Comparison of ENCODE assay signal across 1 fruit fly cellular context in the genomic region with DNA sequence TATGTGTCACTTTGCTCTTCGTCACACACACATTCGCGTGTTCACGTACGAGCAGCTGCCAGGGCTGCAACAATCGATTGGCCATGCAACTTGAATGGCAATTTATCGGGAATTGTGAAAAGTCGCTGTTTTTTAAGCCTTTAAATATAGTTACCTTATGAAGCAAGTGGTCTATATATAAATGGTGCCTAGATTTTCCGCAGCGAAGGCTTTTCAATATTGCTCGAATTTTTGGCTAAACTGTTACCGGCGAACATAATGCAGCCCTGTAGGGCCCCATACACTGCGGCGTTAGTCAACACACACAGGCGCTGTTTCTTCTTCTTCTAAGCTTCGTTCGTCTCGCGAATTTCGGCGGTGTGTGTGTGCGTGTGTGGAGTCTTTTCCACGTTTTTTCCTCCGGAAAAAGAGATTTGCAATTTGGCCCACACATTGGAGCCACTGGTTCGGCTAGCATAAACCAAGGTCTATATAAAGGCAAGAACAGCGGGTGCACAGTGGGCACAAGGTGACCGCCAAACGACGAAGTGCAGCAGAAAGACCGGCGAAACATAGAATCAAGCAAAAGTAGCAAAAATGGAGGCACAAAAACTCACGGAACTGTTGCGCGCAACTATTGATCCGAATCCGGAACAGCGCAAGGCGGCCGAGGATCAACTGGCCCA.
TF ChIP-seq lines count a peak whose summit lies in the region.

A gene (minus strand): TSS at position 39 of the 665 bp plus-strand sequence.
A gene (plus strand): TSS at position 316 of the 665 bp plus-strand sequence.

TF ChIP-seq in whole organism, embryonic, 481 proteins besides CTCF, POLR2A, EP300 and RAD21 (continued from another document and continues in another):
- TF ChIP-seq Lim3 (GFP tag; IDR thresholded peaks at IDR 0.05; lab: Robert Waterston, UW): no peak; the same call in 1 of the 2 replicates
- peak; percentile 58 for TF ChIP-seq CG31388 (GFP tag; optimal IDR thresholded peaks at IDR 0.05; lab: Kevin White, UChicago)
- TF ChIP-seq CG10565 (GFP tag; optimal IDR thresholded peaks at IDR 0.05; lab: Kevin White, UChicago): peak; percentile 58
- TF ChIP-seq ap (GFP tag; IDR thresholded peaks at IDR 0.05; lab: Robert Waterston, UW): peak; percentile 11; the same call in 1 of the 2 replicates
- peak; percentile 60 for TF ChIP-seq CG7987 (GFP tag; optimal IDR thresholded peaks at IDR 0.05; lab: Kevin White, UChicago)
- TF ChIP-seq CG8281 (tag; optimal IDR thresholded peaks at IDR 0.05; lab: Kevin White, UChicago): peak; percentile 37
- TF ChIP-seq Xbp1 (GFP tag; optimal IDR thresholded peaks at IDR 0.05; lab: Kevin White, UChicago): peak; percentile 89
- peak; percentile 86 for TF ChIP-seq Hsf (GFP tag; optimal IDR thresholded peaks at IDR 0.05; lab: Kevin White, UChicago)
- TF ChIP-seq Sry-β (GFP tag; optimal IDR thresholded peaks at IDR 0.05; lab: Kevin White, UChicago): peak; percentile 8
- no peak for TF ChIP-seq nerfin-2 (GFP tag; IDR thresholded peaks at IDR 0.05; lab: Robert Waterston, UW; ENCODE audit: partially characterized antibody)
- TF ChIP-seq CG4282 (GFP tag; optimal IDR thresholded peaks at IDR 0.05; lab: Kevin White, UChicago): peak; percentile 77
- TF ChIP-seq Kr (GFP tag; optimal IDR thresholded peaks at IDR 0.05; lab: Kevin White, UChicago): no peak
- TF ChIP-seq ac (GFP tag; optimal IDR thresholded peaks at IDR 0.05; lab: Kevin White, UChicago): peak; percentile 13
- TF ChIP-seq fd3F (GFP tag; optimal IDR thresholded peaks at IDR 0.05; lab: Kevin White, UChicago): peak; percentile 35
- peak; percentile 58 for TF ChIP-seq Dp (GFP tag; optimal IDR thresholded peaks at IDR 0.05; lab: Kevin White, UChicago)
- TF ChIP-seq Dref (GFP tag; IDR thresholded peaks at IDR 0.05; lab: Robert Waterston, UW): peak; percentile 65
- TF ChIP-seq CG16863 (GFP tag; optimal IDR thresholded peaks at IDR 0.05; lab: Kevin White, UChicago): peak; percentile 85
- TF ChIP-seq fd64A (GFP tag; optimal IDR thresholded peaks at IDR 0.05; lab: Kevin White, UChicago): no peak
- peak; percentile 46 for TF ChIP-seq CG3838 (GFP tag; optimal IDR thresholded peaks at IDR 0.05; lab: Kevin White, UChicago)
- TF ChIP-seq tap (tag; optimal IDR thresholded peaks at IDR 0.05; lab: Kevin White, UChicago): no peak
- TF ChIP-seq Eip74EF (GFP tag; optimal IDR thresholded peaks at IDR 0.05; lab: Kevin White, UChicago): peak in 1 of 2 experiments; percentile 15
- TF ChIP-seq zf30C (GFP tag; optimal IDR thresholded peaks at IDR 0.05; lab: Kevin White, UChicago): no peak
- TF ChIP-seq ssp (GFP tag; IDR thresholded peaks at IDR 0.05; lab: Robert Waterston, UW): peak; percentile 71
- TF ChIP-seq CG30431 (GFP tag; optimal IDR thresholded peaks at IDR 0.05; lab: Kevin White, UChicago): peak; percentile 38
- 0 out of 2 replicates have a peak, but pooled peaks have one; percentile 49 for TF ChIP-seq amos (GFP tag; IDR thresholded peaks at IDR 0.05; lab: Robert Waterston, UW; ENCODE audit: partially characterized antibody)
- TF ChIP-seq sim (GFP tag; IDR thresholded peaks at IDR 0.05; lab: Robert Waterston, UW): 0 out of 2 replicates have a peak, but pooled peaks have one; percentile 33
- peak; percentile 49 for TF ChIP-seq Scr (GFP tag; IDR thresholded peaks at IDR 0.05; lab: Robert Waterston, UW; ENCODE audit: partially characterized antibody)
- TF ChIP-seq CG12071 (GFP tag; optimal IDR thresholded peaks at IDR 0.05; lab: Kevin White, UChicago): no peak
- TF ChIP-seq ems (GFP tag; optimal IDR thresholded peaks at IDR 0.05; lab: Kevin White, UChicago): peak; percentile 76
- TF ChIP-seq CG5180 (GFP tag; optimal IDR thresholded peaks at IDR 0.05; lab: Kevin White, UChicago): no peak
- TF ChIP-seq bcd (GFP tag; optimal IDR thresholded peaks at IDR 0.05; lab: Kevin White, UChicago): peak; percentile 87
- TF ChIP-seq CG2129 (GFP tag; IDR thresholded peaks at IDR 0.05; lab: Robert Waterston, UW; ENCODE audit: partially characterized antibody): no peak
- TF ChIP-seq Bdp1 (GFP tag; optimal IDR thresholded peaks at IDR 0.05; lab: Kevin White, UChicago): peak; percentile 79
- peak; percentile 40 for TF ChIP-seq cato (GFP tag; optimal IDR thresholded peaks at IDR 0.05; lab: Kevin White, UChicago; ENCODE audit: borderline replicate concordance)
- TF ChIP-seq CG9797 (GFP tag; optimal IDR thresholded peaks at IDR 0.05; lab: Kevin White, UChicago): peak; percentile 59
- no peak for TF ChIP-seq CG14965 (GFP tag; optimal IDR thresholded peaks at IDR 0.05; lab: Kevin White, UChicago; ENCODE audit: borderline replicate concordance)
- TF ChIP-seq CG7745 (tag; optimal IDR thresholded peaks at IDR 0.05; lab: Kevin White, UChicago): no peak
- no peak for TF ChIP-seq CG15479 (GFP tag; optimal IDR thresholded peaks at IDR 0.05; lab: Kevin White, UChicago)
- TF ChIP-seq Poxn (GFP tag; IDR thresholded peaks at IDR 0.05; lab: Robert Waterston, UW): no peak
- peak; percentile 86 for TF ChIP-seq Ptx1 (GFP tag; IDR thresholded peaks at IDR 0.05; lab: Robert Waterston, UW)
- TF ChIP-seq CG6689 (GFP tag; IDR thresholded peaks at IDR 0.05; lab: Robert Waterston, UW): peak; percentile 56
- TF ChIP-seq CG30403 (GFP tag; optimal IDR thresholded peaks at IDR 0.05; lab: Kevin White, UChicago): peak; percentile 90
- TF ChIP-seq CG15514 (GFP tag; optimal IDR thresholded peaks at IDR 0.05; lab: Kevin White, UChicago): peak; percentile 89
- TF ChIP-seq H15 (GFP tag; IDR thresholded peaks at IDR 0.05; lab: Robert Waterston, UW): peak; percentile 74; the same call in 2 of the 3 replicates
- peak; percentile 35; the same call in 2 of the 3 replicates for TF ChIP-seq Doc3 (GFP tag; IDR thresholded peaks at IDR 0.05; lab: Robert Waterston, UW; ENCODE audit: partially characterized antibody)
- peak; percentile 61 for TF ChIP-seq cwo (GFP tag; optimal IDR thresholded peaks at IDR 0.05; lab: Kevin White, UChicago)
- peak; percentile 29 for TF ChIP-seq D19B (GFP tag; optimal IDR thresholded peaks at IDR 0.05; lab: Kevin White, UChicago)
- no peak for TF ChIP-seq seq (GFP tag; IDR thresholded peaks at IDR 0.05; lab: Robert Waterston, UW)
- TF ChIP-seq dysf (GFP tag; IDR thresholded peaks at IDR 0.05; lab: Robert Waterston, UW): peak; percentile 76
- peak; percentile 25; the same call in 1 of the 2 replicates for TF ChIP-seq CG14014 (GFP tag; IDR thresholded peaks at IDR 0.05; lab: Robert Waterston, UW)
- peak; percentile 96 for TF ChIP-seq pzg (GFP tag; optimal IDR thresholded peaks at IDR 0.05; lab: Kevin White, UChicago)
- TF ChIP-seq pb (GFP tag; optimal IDR thresholded peaks at IDR 0.05; lab: Kevin White, UChicago): peak; percentile 80
- TF ChIP-seq Mad (GFP tag; optimal IDR thresholded peaks at IDR 0.05; lab: Kevin White, UChicago): peak; percentile 88
- TF ChIP-seq Dip3 (GFP tag; optimal IDR thresholded peaks at IDR 0.05; lab: Kevin White, UChicago): peak; percentile 92
- no peak for TF ChIP-seq CG15269 (tag; optimal IDR thresholded peaks at IDR 0.05; lab: Kevin White, UChicago)
- peak; percentile 88 for TF ChIP-seq CG9609 (GFP tag; optimal IDR thresholded peaks at IDR 0.05; lab: Kevin White, UChicago)
- peak; percentile 93 for TF ChIP-seq CG12659 (GFP tag; optimal IDR thresholded peaks at IDR 0.05; lab: Kevin White, UChicago)
- no peak for TF ChIP-seq bbx (GFP tag; IDR thresholded peaks at IDR 0.05; lab: Robert Waterston, UW; ENCODE audit: partially characterized antibody)
- no peak for TF ChIP-seq Awh (GFP tag; IDR thresholded peaks at IDR 0.05; lab: Robert Waterston, UW)
- peak; percentile 73 for TF ChIP-seq CG11093 (GFP tag; IDR thresholded peaks at IDR 0.05; lab: Robert Waterston, UW)
- peak; percentile 68 for TF ChIP-seq CG15696 (tag; optimal IDR thresholded peaks at IDR 0.05; lab: Kevin White, UChicago)
- peak; percentile 83 for TF ChIP-seq CG17829 (tag; optimal IDR thresholded peaks at IDR 0.05; lab: Kevin White, UChicago)
- TF ChIP-seq sisA (GFP tag; IDR thresholded peaks at IDR 0.05; lab: Robert Waterston, UW): peak; percentile 84
- TF ChIP-seq wek (GFP tag; optimal IDR thresholded peaks at IDR 0.05; lab: Kevin White, UChicago): no peak
- TF ChIP-seq CG9215 (GFP tag; IDR thresholded peaks at IDR 0.05; lab: Robert Waterston, UW): peak; percentile 83
- peak; percentile 43; the same call in 1 of the 2 replicates for TF ChIP-seq chm (GFP tag; IDR thresholded peaks at IDR 0.05; lab: Robert Waterston, UW)
- TF ChIP-seq CG32532 (GFP tag; IDR thresholded peaks at IDR 0.05; lab: Robert Waterston, UW): peak; percentile 81
- TF ChIP-seq Lhr (GFP tag; optimal IDR thresholded peaks at IDR 0.05; lab: Kevin White, UChicago): peak; percentile 66
- peak; percentile 97 for TF ChIP-seq CG13894 (tag; optimal IDR thresholded peaks at IDR 0.05; lab: Kevin White, UChicago)
- TF ChIP-seq fd102C (GFP tag; optimal IDR thresholded peaks at IDR 0.05; lab: Kevin White, UChicago): peak; percentile 5
- TF ChIP-seq CG1832 (GFP tag; optimal IDR thresholded peaks at IDR 0.05; lab: Kevin White, UChicago): no peak
- peak; percentile 63 for TF ChIP-seq dmrt11E (tag; optimal IDR thresholded peaks at IDR 0.05; lab: Kevin White, UChicago)
- TF ChIP-seq Atf6 (GFP tag; IDR thresholded peaks at IDR 0.05; lab: Robert Waterston, UW): peak; percentile 67
- TF ChIP-seq unc-4 (GFP tag; IDR thresholded peaks at IDR 0.05; lab: Robert Waterston, UW; ENCODE audit: partially characterized antibody): peak; percentile 42
- peak; percentile 80 for TF ChIP-seq caup (GFP tag; optimal IDR thresholded peaks at IDR 0.05; lab: Kevin White, UChicago; ENCODE audit: severe bottlenecking)
- TF ChIP-seq nmo (GFP tag; optimal IDR thresholded peaks at IDR 0.05; lab: Kevin White, UChicago): peak; percentile 90
- no peak for TF ChIP-seq CG8359 (GFP tag; optimal IDR thresholded peaks at IDR 0.05; lab: Kevin White, UChicago; ENCODE audit: borderline replicate concordance)
- no peak for TF ChIP-seq z (GFP tag; IDR thresholded peaks at IDR 0.05; lab: Robert Waterston, UW)
- TF ChIP-seq CG11085 (GFP tag; IDR thresholded peaks at IDR 0.05; lab: Robert Waterston, UW): peak; percentile 76
- peak; percentile 97 for TF ChIP-seq CG2116 (GFP tag; optimal IDR thresholded peaks at IDR 0.05; lab: Kevin White, UChicago)
- TF ChIP-seq Nf-YC (tag; optimal IDR thresholded peaks at IDR 0.05; lab: Kevin White, UChicago): peak; percentile 81
- TF ChIP-seq Lpt (GFP tag; optimal IDR thresholded peaks at IDR 0.05; lab: Kevin White, UChicago): no peak
- peak; percentile 55 for TF ChIP-seq CG7556 (GFP tag; optimal IDR thresholded peaks at IDR 0.05; lab: Kevin White, UChicago)
- peak; percentile 78 for TF ChIP-seq CG5245 (GFP tag; optimal IDR thresholded peaks at IDR 0.05; lab: Kevin White, UChicago)
- TF ChIP-seq gce (GFP tag; IDR thresholded peaks at IDR 0.05; lab: Robert Waterston, UW): 0 out of 3 replicates have a peak, but pooled peaks have one; percentile 17
- TF ChIP-seq nau (GFP tag; optimal IDR thresholded peaks at IDR 0.05; lab: Kevin White, UChicago): no peak
- TF ChIP-seq Adf1 (GFP tag; IDR thresholded peaks at IDR 0.05; lab: Robert Waterston, UW): peak; percentile 48
- TF ChIP-seq Gsc (GFP tag; IDR thresholded peaks at IDR 0.05; lab: Robert Waterston, UW): no peak
- peak; percentile 1 for TF ChIP-seq CG15073 (GFP tag; optimal IDR thresholded peaks at IDR 0.05; lab: Kevin White, UChicago)
- TF ChIP-seq pum (GFP tag; optimal IDR thresholded peaks at IDR 0.05; lab: Kevin White, UChicago): peak; percentile 91
- peak; percentile 86 for TF ChIP-seq maf-S (GFP tag; optimal IDR thresholded peaks at IDR 0.05; lab: Kevin White, UChicago)
- TF ChIP-seq pnt (GFP tag; optimal IDR thresholded peaks at IDR 0.05; lab: Kevin White, UChicago): peak; percentile 84
- TF ChIP-seq phol (tag; optimal IDR thresholded peaks at IDR 0.05; lab: Kevin White, UChicago): peak; percentile 88
- TF ChIP-seq Drgx (GFP tag; IDR thresholded peaks at IDR 0.05; lab: Robert Waterston, UW): no peak; the same call in 1 of the 2 replicates
- TF ChIP-seq CG17361 (GFP tag; IDR thresholded peaks at IDR 0.05; lab: Robert Waterston, UW): peak; percentile 74
- peak; percentile 83 for TF ChIP-seq CG4328 (GFP tag; optimal IDR thresholded peaks at IDR 0.05; lab: Kevin White, UChicago)
- peak; percentile 90 for TF ChIP-seq Side (GFP tag; optimal IDR thresholded peaks at IDR 0.05; lab: Kevin White, UChicago)
- peak; percentile 89 for TF ChIP-seq hkb (optimal IDR thresholded peaks at IDR 0.05; lab: Kevin White, UChicago)
- peak; percentile 60; the same call in 1 of the 2 replicates for TF ChIP-seq hkb (GFP tag; IDR thresholded peaks at IDR 0.05; lab: Robert Waterston, UW)
- peak; percentile 47 for TF ChIP-seq CG17328 (GFP tag; IDR thresholded peaks at IDR 0.05; lab: Robert Waterston, UW)
- TF ChIP-seq CG8765 (GFP tag; IDR thresholded peaks at IDR 0.05; lab: Robert Waterston, UW): peak; percentile 47; the same call in 1 of the 2 replicates
- TF ChIP-seq CG3995 (GFP tag; optimal IDR thresholded peaks at IDR 0.05; lab: Kevin White, UChicago): peak; percentile 99
- TF ChIP-seq nerfin-1 (tag; optimal IDR thresholded peaks at IDR 0.05; lab: Kevin White, UChicago): peak; percentile 80
- peak; percentile 79 for TF ChIP-seq CG17912 (GFP tag; optimal IDR thresholded peaks at IDR 0.05; lab: Kevin White, UChicago)
- TF ChIP-seq trh (GFP tag; optimal IDR thresholded peaks at IDR 0.05; lab: Kevin White, UChicago): peak; percentile 66
- TF ChIP-seq dan (GFP tag; IDR thresholded peaks at IDR 0.05; lab: Robert Waterston, UW): no peak
- TF ChIP-seq esg (GFP tag; conservative IDR thresholded peaks at IDR 0.05; lab: Robert Waterston, UW): peak; percentile 47; the same call in 1 of the 2 replicates
- TF ChIP-seq CG10209 (GFP tag; optimal IDR thresholded peaks at IDR 0.05; lab: Kevin White, UChicago): peak; percentile 67
- TF ChIP-seq Vsx1 (GFP tag; optimal IDR thresholded peaks at IDR 0.05; lab: Kevin White, UChicago): no peak
- peak; percentile 77 for TF ChIP-seq CG3065 (GFP tag; optimal IDR thresholded peaks at IDR 0.05; lab: Kevin White, UChicago)
- TF ChIP-seq Oli (tag; optimal IDR thresholded peaks at IDR 0.05; lab: Kevin White, UChicago): no peak
- no peak for TF ChIP-seq jing (GFP tag; optimal IDR thresholded peaks at IDR 0.05; lab: Kevin White, UChicago)
- peak; percentile 99 for TF ChIP-seq Ets65A (GFP tag; lab: Kevin White, UChicago)
- no peak for TF ChIP-seq Opbp (GFP tag; IDR thresholded peaks at IDR 0.05; lab: Robert Waterston, UW; ENCODE audit: partially characterized antibody)
- TF ChIP-seq CG7963 (GFP tag; IDR thresholded peaks at IDR 0.05; lab: Robert Waterston, UW; ENCODE audit: partially characterized antibody): no peak
- TF ChIP-seq nom (GFP tag; optimal IDR thresholded peaks at IDR 0.05; lab: Kevin White, UChicago): peak; percentile 48
- no peak for TF ChIP-seq gsb (GFP tag; IDR thresholded peaks at IDR 0.05; lab: Robert Waterston, UW)
- 0 out of 2 replicates have a peak, but pooled peaks have one; percentile 29 for TF ChIP-seq sna (GFP tag; IDR thresholded peaks at IDR 0.05; lab: Robert Waterston, UW; ENCODE audit: partially characterized antibody)
